Fruit fly (Drosophila melanogaster) whole organism, embryonic: ENCODE measurements around the gene MsR2.

Experiments
- Abd-B ChIP-seq: fragments of 200-800 bp; sonication (Bioruptor generic); optimal IDR thresholded peaks from 2 replicates; lab custom pipeline; 2018; ENCODE audit warnings: missing biosample characterization, mild to moderate bottlenecking, missing genetic modification characterization, moderate library complexity
- Ada2b ChIP-seq: fragments of 200-800 bp; sonication (Bioruptor generic); IDR thresholded peaks from 2 replicates; pipeline ENCODE4 v1.3.6; 2022; ENCODE audit warnings: missing biosample characterization, missing genetic modification characterization
- B-H2 ChIP-seq: fragments of 200-800 bp; sonication (Bioruptor generic); optimal IDR thresholded peaks from 2 replicates; lab custom pipeline; 2018; ENCODE audit warnings: missing biosample characterization, mild to moderate bottlenecking, missing genetic modification characterization
- CG10366 ChIP-seq: fragments of 200-800 bp; sonication (Bioruptor generic); IDR thresholded peaks from 2 replicates; pipeline ENCODE4 v1.3.6; 2022; ENCODE audit warnings: missing biosample characterization, missing genetic modification characterization
- CG11456 ChIP-seq: fragments of 200-800 bp; sonication (Bioruptor generic); IDR thresholded peaks from 3 replicates; pipeline ENCODE4 v1.3.6; 2022; ENCODE audit warnings: missing biosample characterization, missing genetic modification characterization
- CG11723 ChIP-seq: fragments of 200-800 bp; sonication (Bioruptor generic); optimal IDR thresholded peaks from 2 replicates; lab custom pipeline; 2017; ENCODE audit warnings: missing biosample characterization, mild to moderate bottlenecking, missing genetic modification characterization
- CG12104 ChIP-seq: fragments of 200-800 bp; sonication (Bioruptor generic); optimal IDR thresholded peaks from 3 replicates; lab custom pipeline; 2016; ENCODE audit warnings: missing biosample characterization, missing genetic modification characterization
- CG12236 ChIP-seq: fragments of 200-800 bp; sonication (Bioruptor generic); optimal IDR thresholded peaks from 2 replicates; lab custom pipeline; 2016; ENCODE audit warnings: missing biosample characterization, missing genetic modification characterization
- CG14710 ChIP-seq: fragments of 200-800 bp; sonication (Bioruptor generic); optimal IDR thresholded peaks from 3 replicates; lab custom pipeline; 2019; ENCODE audit warnings: missing biosample characterization, mild to moderate bottlenecking, missing genetic modification characterization, moderate library complexity
- CG1529 ChIP-seq: fragments of 200-800 bp; sonication (Bioruptor generic); optimal IDR thresholded peaks from 3 replicates; lab custom pipeline; 2018; ENCODE audit warnings: missing biosample characterization, missing genetic modification characterization
- CG16815 ChIP-seq: fragments of 200-800 bp; sonication (Bioruptor generic); optimal IDR thresholded peaks from 3 replicates; lab custom pipeline; 2017; ENCODE audit warnings: missing biosample characterization, mild to moderate bottlenecking, missing genetic modification characterization
- CG17612 ChIP-seq: fragments of 200-800 bp; sonication (Bioruptor generic); IDR thresholded peaks from 2 replicates; pipeline ENCODE4 v1.3.6; 2022; ENCODE audit warnings: missing biosample characterization, missing genetic modification characterization
- CG1832 ChIP-seq: fragments of 200-800 bp; sonication (Bioruptor generic); optimal IDR thresholded peaks from 2 replicates; lab custom pipeline; 2017; ENCODE audit warnings: missing biosample characterization, mild to moderate bottlenecking, missing genetic modification characterization, inconsistent platforms
- CG2875 ChIP-seq: fragments of 200-800 bp; sonication (Bioruptor generic); optimal IDR thresholded peaks from 2 replicates; lab custom pipeline; 2017; ENCODE audit warnings: missing biosample characterization, mild to moderate bottlenecking, missing genetic modification characterization, missing genetic modification reagents
- CG2889 ChIP-seq: fragments of 200-800 bp; sonication (Bioruptor generic); IDR thresholded peaks from 3 replicates; pipeline ENCODE4 v1.3.6; 2022; ENCODE audit warnings: missing biosample characterization, missing genetic modification characterization
- CG3163 ChIP-seq: fragments of 200-800 bp; sonication (Bioruptor generic); optimal IDR thresholded peaks from 3 replicates; lab custom pipeline; 2016; ENCODE audit warnings: missing biosample characterization, missing genetic modification characterization
- CG32767 ChIP-seq: fragments of 200-800 bp; sonication (Bioruptor generic); IDR thresholded peaks from 2 replicates; pipeline ENCODE4 v1.3.6; 2022; ENCODE audit warnings: missing biosample characterization, missing genetic modification characterization
- CG33213 ChIP-seq: fragments of 200-800 bp; sonication (Bioruptor generic); optimal IDR thresholded peaks from 3 replicates; lab custom pipeline; 2016; ENCODE audit warnings: missing biosample characterization, missing genetic modification characterization
- CG33557 ChIP-seq: fragments of 200-800 bp; sonication (Bioruptor generic); optimal IDR thresholded peaks from 2 replicates; lab custom pipeline; 2019; ENCODE audit warnings: missing biosample characterization, mild to moderate bottlenecking, missing genetic modification characterization, moderate library complexity
- CG6254 ChIP-seq: fragments of 200-800 bp; sonication (Bioruptor generic); optimal IDR thresholded peaks from 3 replicates; lab custom pipeline; 2017; ENCODE audit warnings: mild to moderate bottlenecking, missing biosample characterization, missing genetic modification reagents, missing genetic modification characterization
- CG6689 ChIP-seq: fragments of 200-800 bp; sonication (Bioruptor generic); IDR thresholded peaks from 2 replicates; pipeline ENCODE4 v1.3.6; 2022; ENCODE audit warnings: missing biosample characterization, missing genetic modification characterization
- CG6765 ChIP-seq: fragments of 200-800 bp; sonication (Bioruptor generic); optimal IDR thresholded peaks from 3 replicates; lab custom pipeline; 2017; ENCODE audit warnings: missing biosample characterization, mild to moderate bottlenecking, missing genetic modification characterization
- CG6813 ChIP-seq: fragments of 200-800 bp; sonication (Bioruptor generic); optimal IDR thresholded peaks from 2 replicates; lab custom pipeline; 2017; ENCODE audit warnings: missing biosample characterization, missing genetic modification characterization, mild to moderate bottlenecking, moderate library complexity, missing genetic modification reagents
- CG6854 ChIP-seq: fragments of 200-800 bp; sonication (Bioruptor generic); optimal IDR thresholded peaks from 3 replicates; lab custom pipeline; 2017; ENCODE audit warnings: missing biosample characterization, mild to moderate bottlenecking, missing genetic modification characterization
- CG9609 ChIP-seq: fragments of 200-800 bp; sonication (Bioruptor generic); optimal IDR thresholded peaks from 3 replicates; lab custom pipeline; 2016; ENCODE audit warnings: missing biosample characterization, missing genetic modification characterization
- CHES-1-like ChIP-seq: fragments of 200-800 bp; sonication (Bioruptor generic); optimal IDR thresholded peaks from 2 replicates; lab custom pipeline; 2016; ENCODE audit warnings: missing biosample characterization, missing genetic modification characterization
- Camta ChIP-seq: fragments of 200-800 bp; sonication (Bioruptor generic); optimal IDR thresholded peaks from 2 replicates; lab custom pipeline; 2016; ENCODE audit warnings: missing biosample characterization, missing genetic modification characterization
- D ChIP-seq, 2 experiments: fragments of 200-800 bp in 1 of 2; fragments of >200 bp in 1 of 2; sonication (Bioruptor generic) in 1 of 2; optimal IDR thresholded peaks; 2 replicates in 1 of 2; 3 replicates in 1 of 2; lab custom pipeline; 2017; ENCODE audit warnings: mild to moderate bottlenecking in 1 of 2, missing biosample characterization in 1 of 2, missing genetic modification characterization in 1 of 2, missing genetic modification reagents in 1 of 2
- Ets97D ChIP-seq: fragments of 200-800 bp; sonication (Bioruptor generic); optimal IDR thresholded peaks from 3 replicates; lab custom pipeline; 2016; ENCODE audit warnings: missing biosample characterization, missing genetic modification characterization
- Fer1 ChIP-seq: fragments of 200-800 bp; sonication (Bioruptor generic); optimal IDR thresholded peaks from 2 replicates; lab custom pipeline; 2017; ENCODE audit warnings: missing biosample characterization, mild to moderate bottlenecking, missing genetic modification characterization
- GATAe ChIP-seq: fragments of 200-800 bp; sonication (Bioruptor generic); conservative IDR thresholded peaks from 2 replicates; pipeline ENCODE4 v1.3.6; 2022; ENCODE audit warnings: missing biosample characterization, missing genetic modification characterization
- Gsc ChIP-seq: fragments of 200-800 bp; sonication (Bioruptor generic); IDR thresholded peaks from 2 replicates; pipeline ENCODE4 v1.3.6; 2022; ENCODE audit warnings: missing biosample characterization, missing genetic modification characterization
- Gug ChIP-seq: fragments of 200-800 bp; sonication (Bioruptor generic); IDR thresholded peaks from 4 replicates; pipeline ENCODE4 v1.3.6; 2022; ENCODE audit warnings: missing biosample characterization, missing genetic modification characterization
- Hr3 ChIP-seq: fragments of 200-800 bp; sonication (Bioruptor generic); optimal IDR thresholded peaks from 3 replicates; lab custom pipeline; 2016; ENCODE audit warnings: missing biosample characterization, missing genetic modification characterization
- Hr39 ChIP-seq: fragments of >200 bp; optimal IDR thresholded peaks from 2 replicates; lab custom pipeline; 2017
- Lim3 ChIP-seq: fragments of 200-800 bp; sonication (Bioruptor generic); IDR thresholded peaks from 2 replicates; pipeline ENCODE4 v1.3.6; 2022; ENCODE audit warnings: missing biosample characterization, missing genetic modification characterization
- Side ChIP-seq: fragments of 200-800 bp; sonication (Bioruptor generic); optimal IDR thresholded peaks from 2 replicates; lab custom pipeline; 2016; ENCODE audit warnings: missing biosample characterization, missing genetic modification characterization
- Sox102F ChIP-seq: fragments of 200-800 bp; sonication (Bioruptor generic); optimal IDR thresholded peaks from 2 replicates; lab custom pipeline; 2018; ENCODE audit warnings: missing biosample characterization, mild to moderate bottlenecking, missing genetic modification characterization, moderate library complexity
- ap ChIP-seq: fragments of 200-800 bp; sonication (Bioruptor generic); IDR thresholded peaks from 2 replicates; pipeline ENCODE4 v1.3.6; 2022; ENCODE audit warnings: missing biosample characterization, missing genetic modification characterization
- caup ChIP-seq: fragments of 200-800 bp; sonication (Bioruptor generic); optimal IDR thresholded peaks from 3 replicates; lab custom pipeline; 2017; ENCODE audit warnings: missing biosample characterization, mild to moderate bottlenecking, missing genetic modification characterization, moderate library complexity; ENCODE audit not compliant: severe bottlenecking
- chn ChIP-seq: fragments of 200-800 bp; sonication (Bioruptor generic); optimal IDR thresholded peaks from 2 replicates; lab custom pipeline; 2016; ENCODE audit warnings: missing biosample characterization, missing genetic modification characterization
- dan ChIP-seq: fragments of 200-800 bp; sonication (Bioruptor generic); IDR thresholded peaks from 2 replicates; pipeline ENCODE4 v1.3.6; 2022; ENCODE audit warnings: missing biosample characterization, missing genetic modification characterization
- dysf ChIP-seq: fragments of 200-800 bp; sonication (Bioruptor generic); IDR thresholded peaks from 3 replicates; pipeline ENCODE4 v1.3.6; 2022; ENCODE audit warnings: missing biosample characterization, missing genetic modification characterization
- exex ChIP-seq: fragments of 200-800 bp; sonication (Bioruptor generic); optimal IDR thresholded peaks from 4 replicates; lab custom pipeline; 2018; ENCODE audit warnings: missing biosample characterization, mild to moderate bottlenecking, missing genetic modification characterization, moderate library complexity
- lilli ChIP-seq: fragments of 200-800 bp; sonication (Bioruptor generic); optimal IDR thresholded peaks from 3 replicates; lab custom pipeline; 2016; ENCODE audit warnings: missing biosample characterization, missing genetic modification characterization
- lmd ChIP-seq: fragments of 200-800 bp; sonication (Bioruptor generic); IDR thresholded peaks from 2 replicates; pipeline ENCODE4 v1.3.6; 2022; ENCODE audit warnings: missing biosample characterization, missing genetic modification characterization
- lola ChIP-seq, 3 experiments: fragments of >200 bp in 2 of 3; fragments of 200-800 bp in 1 of 3; sonication (Bioruptor generic) in 1 of 3; optimal IDR thresholded peaks; 2 replicates each; lab custom pipeline; 2017 to 2019; ENCODE audit warnings: missing biosample characterization in 3 of 3, missing genetic modification characterization in 3 of 3, mild to moderate bottlenecking in 1 of 3, moderate library complexity in 1 of 3
- onecut ChIP-seq: fragments of 200-800 bp; sonication (Bioruptor generic); IDR thresholded peaks from 2 replicates; pipeline ENCODE4 v1.3.6; 2022; ENCODE audit warnings: missing biosample characterization, missing genetic modification characterization
- pho ChIP-seq: fragments of 200-800 bp; sonication (Bioruptor generic); optimal IDR thresholded peaks from 2 replicates; lab custom pipeline; 2016; ENCODE audit warnings: missing biosample characterization, missing genetic modification characterization
- scrt ChIP-seq: fragments of 200-800 bp; sonication (Bioruptor generic); optimal IDR thresholded peaks from 2 replicates; lab custom pipeline; 2018; ENCODE audit warnings: missing biosample characterization, mild to moderate bottlenecking, missing genetic modification characterization, moderate library complexity

MsR2 gene

dm6 chr3L:2262515-2262944 is 20.2 kb upstream of the MsR2 start, which contains the start of the genes oxt and CG13807 (continued):
- TF ChIP-seq D (optimal IDR thresholded peaks at IDR 0.05; lab: Kevin White, UChicago) (no peak), D (GFP tag; optimal IDR thresholded peaks at IDR 0.05; lab: Kevin White, UChicago) (peak; percentile 71), CG17612 (GFP tag; lab: Robert Waterston, UW) (peak; percentile 70), Fer1 (GFP tag; lab: Kevin White, UChicago) (peak; percentile 81), lilli (GFP tag; lab: Kevin White, UChicago) (peak; percentile 83), GATAe (no peak; the same call in 1 of the 2 replicates), CG1832 (GFP tag; lab: Kevin White, UChicago) (no peak), Ada2b (GFP tag; lab: Robert Waterston, UW) (peak; percentile 78), chn (GFP tag; lab: Kevin White, UChicago) (peak; percentile 62), CG12104 (peak; percentile 80), CG32767 (GFP tag; lab: Robert Waterston, UW) (peak; percentile 89), lmd (peak; percentile 91), CG6765 (GFP tag; lab: Kevin White, UChicago) (peak; percentile 29), onecut (GFP tag; lab: Robert Waterston, UW) (peak; percentile 76), pho (GFP tag; lab: Kevin White, UChicago) (peak; percentile 53), CG2875 (GFP tag; lab: Kevin White, UChicago) (peak; percentile 78), Ets97D (GFP tag; lab: Kevin White, UChicago) (peak; percentile 55), Side (GFP tag; lab: Kevin White, UChicago) (peak; percentile 47), lola (GFP tag; optimal IDR thresholded peaks at IDR 0.05; lab: Kevin White, UChicago) (peak in 1 of 3 experiments; percentile 87), CG2889 (GFP tag; lab: Robert Waterston, UW) (peak; percentile 79), scrt (GFP tag; lab: Kevin White, UChicago) (peak; percentile 62), CG9609 (GFP tag; lab: Kevin White, UChicago) (peak; percentile 59), Gug (GFP tag; lab: Robert Waterston, UW) (peak; percentile 91), ap (GFP tag; lab: Robert Waterston, UW) (peak; percentile 69), CG12236 (no peak), CG1529 (GFP tag; lab: Kevin White, UChicago) (peak; percentile 75), Camta (GFP tag; lab: Kevin White, UChicago) (peak; percentile 67), Abd-B (GFP tag; lab: Kevin White, UChicago) (peak; percentile 88), caup (GFP tag; lab: Kevin White, UChicago) (peak; percentile 85), CG6254 (peak; percentile 73), exex (tag; lab: Kevin White, UChicago) (peak; percentile 62), Hr3 (peak; percentile 86), CG33557 (peak; percentile 80), CG14710 (peak; percentile 89), CG11456 (GFP tag; lab: Robert Waterston, UW) (peak; percentile 92), CG33213 (GFP tag; lab: Kevin White, UChicago) (peak; percentile 73), CG6689 (peak; percentile 93), dan (GFP tag; lab: Robert Waterston, UW) (0 out of 2 replicates have a peak, but pooled peaks have one; percentile 11), dysf (GFP tag; lab: Robert Waterston, UW) (peak; percentile 93), B-H2 (GFP tag; lab: Kevin White, UChicago) (peak; percentile 90), CHES-1-like (GFP tag; lab: Kevin White, UChicago) (no peak), Sox102F (peak; percentile 89), Hr39 (lab: Kevin White, UChicago) (no peak), CG3163 (GFP tag; lab: Kevin White, UChicago) (no peak), Gsc (GFP tag; lab: Robert Waterston, UW) (peak; percentile 45), CG11723 (peak; percentile 83), Lim3 (peak; percentile 42; the same call in 1 of the 2 replicates), CG6854 (GFP tag; lab: Kevin White, UChicago) (peak; percentile 39), CG10366 (GFP tag; lab: Robert Waterston, UW) (peak; percentile 86), CG6813 (GFP tag; lab: Kevin White, UChicago) (peak; percentile 45), CG16815 (GFP tag; lab: Kevin White, UChicago) (peak; percentile 83)
